Worm (Caenorhabditis elegans): ENCODE measurements around the gene arr-1.

The arr-1 gene

DNA sequence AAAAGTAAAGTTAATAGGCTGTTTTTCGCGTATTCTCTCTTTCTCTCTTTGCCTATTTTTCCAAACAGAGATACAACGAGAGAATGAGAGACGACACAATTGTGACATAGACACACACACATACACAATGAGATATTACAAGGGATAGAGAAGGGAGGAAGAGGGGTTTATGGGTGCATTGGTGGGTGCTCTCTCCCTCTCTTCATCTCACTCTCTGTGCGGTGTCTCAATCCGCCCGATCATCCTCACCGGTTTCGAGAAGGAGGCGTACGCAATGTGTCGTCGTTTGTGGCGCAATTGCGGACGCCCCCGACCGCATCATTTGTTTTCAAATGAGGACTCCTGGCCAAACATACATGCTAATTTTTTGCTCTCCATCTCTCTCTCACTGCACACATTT lies 1.1 kb upstream of the arr-1 start (continued):
- no peak for TF ChIP-seq daf-12 (tag; optimal IDR thresholded peaks at IDR 0.05)
- no peak for TF ChIP-seq ztf-11 (tag; optimal IDR thresholded peaks at IDR 0.05)
- peak; percentile 87 for TF ChIP-seq hlh-11 (tag; optimal IDR thresholded peaks at IDR 0.05)
- TF ChIP-seq pqm-1 (tag; optimal IDR thresholded peaks at IDR 0.05), result no peak
- TF ChIP-seq rbr-2 (tag; optimal IDR thresholded peaks at IDR 0.05), result peak; percentile 97
- peak; percentile 97 for TF ChIP-seq egl-43 (GFP tag; IDR thresholded peaks at IDR 0.05)
- TF ChIP-seq ces-1 (GFP tag; optimal IDR thresholded peaks at IDR 0.05), result peak; percentile 36
- peak; percentile 89 for TF ChIP-seq dve-1 (tag; optimal IDR thresholded peaks at IDR 0.05; ENCODE audit: insufficient read depth)
- TF ChIP-seq duxl-1 (tag; optimal IDR thresholded peaks at IDR 0.05; ENCODE audit: poor library complexity), result peak; percentile 73
- TF ChIP-seq zfp-3 (GFP tag; conservative IDR thresholded peaks at IDR 0.05), result peak; percentile 31; the same call in 1 of the 2 replicates
- peak in 1 of 2 experiments; percentile 11 for TF ChIP-seq ZK546.5 (tag; optimal IDR thresholded peaks at IDR 0.05)
- no peak for TF ChIP-seq lin-39 (tag; optimal IDR thresholded peaks at IDR 0.05)
- TF ChIP-seq mes-2 (tag; optimal IDR thresholded peaks at IDR 0.05; ENCODE audit: poor library complexity, severe bottlenecking), result peak; percentile 73
- peak; percentile 90 for TF ChIP-seq F37D6.2 (tag; optimal IDR thresholded peaks at IDR 0.05)
- peak; percentile 59 for TF ChIP-seq lin-38 (GFP tag; IDR thresholded peaks at IDR 0.05)
- TF ChIP-seq nhr-28 (tag; optimal IDR thresholded peaks at IDR 0.05), result peak; percentile 75
- peak; percentile 82 for TF ChIP-seq ceh-20 (GFP tag; IDR thresholded peaks at IDR 0.05)
- TF ChIP-seq unc-62 (GFP tag; optimal IDR thresholded peaks at IDR 0.05 in 1 of 2), result peak in 1 of 2 experiments; percentile 99
- TF ChIP-seq unc-62 (tag; optimal IDR thresholded peaks at IDR 0.05), result no peak
- TF ChIP-seq nhr-48 (tag; optimal IDR thresholded peaks at IDR 0.05), result peak; percentile 91
- TF ChIP-seq aha-1 (tag), result peak; percentile 98
- TF ChIP-seq nhr-11 (tag; optimal IDR thresholded peaks at IDR 0.05), result peak; percentile 94
- peak; percentile 72 for TF ChIP-seq vab-7 (GFP tag; IDR thresholded peaks at IDR 0.05)
- no peak for TF ChIP-seq attf-4 (tag; optimal IDR thresholded peaks at IDR 0.05)
- peak; percentile 68 for TF ChIP-seq arid-1 (GFP tag; conservative IDR thresholded peaks at IDR 0.05)
- TF ChIP-seq lin-29 (GFP tag; IDR thresholded peaks at IDR 0.05), result no peak
- TF ChIP-seq lin-13 (GFP tag; optimal IDR thresholded peaks at IDR 0.05), result peak; percentile 82
- peak; percentile 70 for TF ChIP-seq spr-1 (tag; optimal IDR thresholded peaks at IDR 0.05)
- no peak for TF ChIP-seq nhr-76 (tag; optimal IDR thresholded peaks at IDR 0.05)
- TF ChIP-seq tra-1 (GFP tag; IDR thresholded peaks at IDR 0.05), result peak; percentile 75
- TF ChIP-seq mdl-1 (tag; optimal IDR thresholded peaks at IDR 0.05), result peak; percentile 5 to 89
- TF ChIP-seq hlh-30 (tag; optimal IDR thresholded peaks at IDR 0.05; ENCODE audit: insufficient read depth), result peak; percentile 80
- TF ChIP-seq php-3 (GFP tag; IDR thresholded peaks at IDR 0.05), result no peak
- peak; percentile 82 for TF ChIP-seq ztf-7 (tag; optimal IDR thresholded peaks at IDR 0.05)

ce11 chrX:952557-953083 lies 2.0 kb downstream of the arr-1 start:
- TF ChIP-seq pha-4 (GFP tag; IDR thresholded peaks at IDR 0.05) (no peak), pha-4 (tag; optimal IDR thresholded peaks at IDR 0.05) (no peak), madf-9 (GFP tag; conservative IDR thresholded peaks at IDR 0.05) (no peak), rbr-2 (tag; optimal IDR thresholded peaks at IDR 0.05) (peak; percentile 29), unc-62 (GFP tag; optimal IDR thresholded peaks at IDR 0.05 in 1 of 2) (peak in 1 of 2 experiments; percentile 92), unc-62 (tag; optimal IDR thresholded peaks at IDR 0.05) (no peak), lsy-2 (tag; optimal IDR thresholded peaks at IDR 0.05) (peak in 1 of 2 experiments; percentile 26)

DNA sequence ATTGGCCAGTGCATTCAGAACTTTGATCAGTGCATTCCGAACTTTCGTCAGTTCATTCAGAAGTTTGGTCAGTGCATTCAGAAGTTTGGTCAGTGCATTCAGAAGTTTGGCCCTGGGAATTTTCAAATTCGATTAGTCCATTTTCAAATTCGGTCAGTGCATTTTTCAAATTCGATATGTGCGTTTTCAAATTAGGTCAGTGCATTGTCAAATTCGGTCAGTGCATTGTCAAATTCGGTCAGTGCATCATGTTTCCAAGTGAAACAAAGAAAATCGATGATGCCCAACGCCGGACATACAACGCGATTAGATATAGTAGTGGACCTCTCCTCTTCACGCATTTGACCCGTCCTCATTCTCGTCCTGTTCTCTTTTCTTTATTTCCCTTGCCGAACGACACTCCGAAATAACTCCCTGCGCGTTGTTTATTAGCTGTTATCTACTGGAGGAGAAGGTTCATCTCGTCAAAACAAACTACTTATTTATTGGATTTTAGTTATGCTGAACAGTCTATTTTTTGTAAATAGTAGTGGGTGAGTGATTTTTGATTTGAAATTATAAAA lies 4.0 kb downstream of the arr-1 start, which contains the start of gene apm-3:
TSS of gene apm-3 (plus strand) at position 477 of the 563 bp plus-strand sequence.
- TF ChIP-seq mep-1 (tag; optimal IDR thresholded peaks at IDR 0.05) (peak; percentile 12), Y105C5A.15 (GFP tag; IDR thresholded peaks at IDR 0.05) (no peak), zip-2 (tag; optimal IDR thresholded peaks at IDR 0.05) (no peak), mxl-3 (GFP tag; optimal IDR thresholded peaks at IDR 0.05) (no peak), madf-5 (GFP tag; IDR thresholded peaks at IDR 0.05) (no peak), hlh-30 (tag; optimal IDR thresholded peaks at IDR 0.05; ENCODE audit: insufficient read depth) (peak; percentile 16), ceh-62 (tag; optimal IDR thresholded peaks at IDR 0.05) (no peak), mdl-1 (tag; optimal IDR thresholded peaks at IDR 0.05) (no peak), nhr-76 (tag; optimal IDR thresholded peaks at IDR 0.05) (no peak), spr-3 (GFP tag; optimal IDR thresholded peaks at IDR 0.05) (no peak), mes-2 (tag; optimal IDR thresholded peaks at IDR 0.05; ENCODE audit: poor library complexity, severe bottlenecking) (peak; percentile 47), ceh-28 (tag; optimal IDR thresholded peaks at IDR 0.05) (no peak), cey-2 (tag; optimal IDR thresholded peaks at IDR 0.05; ENCODE audit: borderline replicate concordance, insufficient read depth) (no peak), hmg-1.1 (GFP tag; IDR thresholded peaks at IDR 0.05) (0 out of 2 replicates have a peak, but pooled peaks have one; percentile 30), dpl-1 (GFP tag; optimal IDR thresholded peaks at IDR 0.05) (peak; percentile 4)
